Fruit fly (Drosophila melanogaster) whole organism, embryonic: ENCODE data around the gene CG7912.

Experiments
- Atf6 ChIP-seq: fragments of 200-800 bp; sonication (Bioruptor generic); IDR thresholded peaks from 2 replicates; pipeline ENCODE4 v1.3.6; 2022; ENCODE audit warnings: missing biosample characterization, missing genetic modification characterization
- BEAF-32 ChIP-seq: fragments of 200-800 bp; sonication (Bioruptor generic); optimal IDR thresholded peaks from 3 replicates; lab custom pipeline; 2017; ENCODE audit warnings: missing biosample characterization, missing genetic modification characterization, mild to moderate bottlenecking, moderate library complexity, missing genetic modification reagents
- CG10565 ChIP-seq: fragments of 200-800 bp; sonication (Bioruptor generic); optimal IDR thresholded peaks from 3 replicates; lab custom pipeline; 2016; ENCODE audit warnings: missing biosample characterization, mild to moderate bottlenecking, missing genetic modification characterization
- CG11456 ChIP-seq: fragments of 200-800 bp; sonication (Bioruptor generic); IDR thresholded peaks from 3 replicates; pipeline ENCODE4 v1.3.6; 2022; ENCODE audit warnings: missing biosample characterization, missing genetic modification characterization
- CG11560 ChIP-seq: fragments of 200-800 bp; sonication (Bioruptor generic); IDR thresholded peaks from 3 replicates; pipeline ENCODE4 v1.3.6; 2022; ENCODE audit warnings: missing biosample characterization, missing genetic modification characterization
- CG11695 ChIP-seq: fragments of 200-800 bp; sonication (Bioruptor generic); IDR thresholded peaks from 3 replicates; pipeline ENCODE4 v1.3.6; 2022; ENCODE audit warnings: missing biosample characterization, missing genetic modification characterization
- CG12391 ChIP-seq: fragments of 200-800 bp; sonication (Bioruptor generic); optimal IDR thresholded peaks from 3 replicates; lab custom pipeline; 2018; ENCODE audit warnings: missing biosample characterization, mild to moderate bottlenecking, missing genetic modification characterization, moderate library complexity
- CG14860 ChIP-seq: fragments of 200-800 bp; sonication (Bioruptor generic); IDR thresholded peaks from 3 replicates; pipeline ENCODE4 v1.3.6; 2022; ENCODE audit warnings: missing biosample characterization, missing genetic modification characterization; ENCODE audit not compliant: partially characterized antibody
- CG17328 ChIP-seq: fragments of 200-800 bp; sonication (Bioruptor generic); IDR thresholded peaks from 2 replicates; pipeline ENCODE4 v1.3.6; 2022; ENCODE audit warnings: missing biosample characterization, missing genetic modification characterization
- CG18476 ChIP-seq: fragments of 200-800 bp; sonication (Bioruptor generic); optimal IDR thresholded peaks from 2 replicates; lab custom pipeline; 2016; ENCODE audit warnings: missing biosample characterization, mild to moderate bottlenecking, missing genetic modification characterization
- CG3065 ChIP-seq: fragments of 200-800 bp; sonication (Bioruptor generic); optimal IDR thresholded peaks from 2 replicates; lab custom pipeline; 2016; ENCODE audit warnings: missing biosample characterization, missing genetic modification characterization
- CG31224 ChIP-seq: fragments of 200-800 bp; sonication (Bioruptor generic); IDR thresholded peaks from 2 replicates; pipeline ENCODE4 v1.3.6; 2022; ENCODE audit warnings: missing biosample characterization, missing genetic modification characterization
- CG31365 ChIP-seq: fragments of 200-800 bp; sonication (Bioruptor generic); optimal IDR thresholded peaks from 2 replicates; lab custom pipeline; 2018; ENCODE audit warnings: missing biosample characterization, mild to moderate bottlenecking, missing genetic modification characterization
- CG34224 ChIP-seq: fragments of 200-800 bp; sonication (Bioruptor generic); IDR thresholded peaks from 3 replicates; pipeline ENCODE4 v1.3.6; 2022; ENCODE audit warnings: missing biosample characterization, missing genetic modification characterization; ENCODE audit not compliant: partially characterized antibody
- CG3726 ChIP-seq: fragments of 200-800 bp; sonication (Bioruptor generic); IDR thresholded peaks from 3 replicates; pipeline ENCODE4, ENCODE4 v1.3.6; 2022; ENCODE audit warnings: missing biosample characterization, missing genetic modification characterization
- CG3838 ChIP-seq: fragments of 200-800 bp; sonication (Bioruptor generic); optimal IDR thresholded peaks from 3 replicates; lab custom pipeline; 2016; ENCODE audit warnings: missing biosample characterization, missing genetic modification characterization
- CG3847 ChIP-seq: fragments of 200-800 bp; sonication (Bioruptor generic); IDR thresholded peaks from 2 replicates; pipeline ENCODE4 v1.3.6; 2022; ENCODE audit warnings: missing biosample characterization, missing genetic modification characterization
- CG5180 ChIP-seq: fragments of 200-800 bp; sonication (Bioruptor generic); optimal IDR thresholded peaks from 3 replicates; lab custom pipeline; 2017; ENCODE audit warnings: missing biosample characterization, missing genetic modification characterization, mild to moderate bottlenecking, moderate library complexity, missing genetic modification reagents
- CG9727 ChIP-seq: fragments of 200-800 bp; sonication (Bioruptor generic); optimal IDR thresholded peaks from 3 replicates; lab custom pipeline; 2017; ENCODE audit warnings: missing biosample characterization, mild to moderate bottlenecking, missing genetic modification characterization
- CG9797 ChIP-seq: fragments of 200-800 bp; sonication (Bioruptor generic); optimal IDR thresholded peaks from 3 replicates; lab custom pipeline; 2018; ENCODE audit warnings: missing biosample characterization, mild to moderate bottlenecking, missing genetic modification characterization
- CoRest ChIP-seq: fragments of 200-800 bp; sonication (Bioruptor generic); optimal IDR thresholded peaks from 3 replicates; lab custom pipeline; 2018; ENCODE audit warnings: missing biosample characterization, mild to moderate bottlenecking, missing genetic modification characterization, moderate library complexity
- Dfd ChIP-seq, 2 experiments: fragments of >200 bp; optimal IDR thresholded peaks; 2 replicates each; lab custom pipeline; 2017; ENCODE audit warnings: missing biosample characterization in 2 of 2, missing genetic modification characterization in 2 of 2
- ERR ChIP-seq: fragments of 200-800 bp; sonication (Bioruptor generic); optimal IDR thresholded peaks from 2 replicates; lab custom pipeline; 2016; ENCODE audit warnings: missing biosample characterization, missing genetic modification characterization
- Hr3 ChIP-seq: fragments of 200-800 bp; sonication (Bioruptor generic); optimal IDR thresholded peaks from 3 replicates; lab custom pipeline; 2016; ENCODE audit warnings: missing biosample characterization, missing genetic modification characterization
- Lpt ChIP-seq: fragments of >200 bp; optimal IDR thresholded peaks from 2 replicates; lab custom pipeline; 2018; ENCODE audit warnings: missing biosample characterization, missing genetic modification characterization
- Meics ChIP-seq: fragments of 200-800 bp; sonication (Bioruptor generic); optimal IDR thresholded peaks from 2 replicates; lab custom pipeline; 2017; ENCODE audit warnings: missing biosample characterization, mild to moderate bottlenecking, missing genetic modification characterization
- NC2β ChIP-seq: fragments of 200-800 bp; sonication (Bioruptor generic); optimal IDR thresholded peaks from 2 replicates; lab custom pipeline; 2016; ENCODE audit warnings: missing biosample characterization, missing genetic modification characterization
- Opbp ChIP-seq: fragments of 200-800 bp; sonication (Bioruptor generic); IDR thresholded peaks from 3 replicates; pipeline ENCODE4 v1.3.6; 2022; ENCODE audit warnings: missing biosample characterization, missing genetic modification characterization; ENCODE audit not compliant: partially characterized antibody
- Pdp1 ChIP-seq, 2 experiments: fragments of 200-800 bp; sonication (Bioruptor generic); optimal IDR thresholded peaks; 3 replicates each; lab custom pipeline; 2016; ENCODE audit warnings: missing biosample characterization in 2 of 2, missing genetic modification characterization in 2 of 2, mild to moderate bottlenecking in 1 of 2, moderate library complexity in 1 of 2
- Xrp1 ChIP-seq: fragments of 200-800 bp; sonication (Bioruptor generic); IDR thresholded peaks from 2 replicates; pipeline ENCODE4 v1.3.6; 2022; ENCODE audit warnings: missing biosample characterization, missing genetic modification characterization
- al ChIP-seq: fragments of 200-800 bp; sonication (Bioruptor generic); IDR thresholded peaks from 2 replicates; pipeline ENCODE4 v1.3.6; 2022; ENCODE audit warnings: missing biosample characterization, missing genetic modification characterization
- bbx ChIP-seq: fragments of 200-800 bp; sonication (Bioruptor generic); IDR thresholded peaks from 2 replicates; pipeline ENCODE4 v1.3.6; 2022; ENCODE audit warnings: missing biosample characterization, missing genetic modification characterization; ENCODE audit not compliant: partially characterized antibody
- btn ChIP-seq: fragments of 200-800 bp; sonication (Bioruptor generic); optimal IDR thresholded peaks from 2 replicates; lab custom pipeline; 2016; ENCODE audit warnings: missing biosample characterization, missing genetic modification characterization
- da ChIP-seq: fragments of 200-800 bp; sonication (Bioruptor generic); optimal IDR thresholded peaks from 2 replicates; lab custom pipeline; 2016; ENCODE audit warnings: missing biosample characterization, missing genetic modification characterization
- ems ChIP-seq: fragments of 200-800 bp; sonication (Bioruptor generic); optimal IDR thresholded peaks from 3 replicates; lab custom pipeline; 2016; ENCODE audit warnings: missing biosample characterization, missing genetic modification characterization
- en ChIP-seq: fragments of 200-800 bp; sonication (Bioruptor generic); optimal IDR thresholded peaks from 2 replicates; lab custom pipeline; 2016; ENCODE audit warnings: missing biosample characterization, missing genetic modification characterization
- ewg ChIP-seq: fragments of 200-800 bp; sonication (Bioruptor generic); optimal IDR thresholded peaks from 3 replicates; lab custom pipeline; 2017; ENCODE audit warnings: mild to moderate bottlenecking, missing biosample characterization, missing genetic modification reagents, missing genetic modification characterization
- exex ChIP-seq: fragments of 200-800 bp; sonication (Bioruptor generic); optimal IDR thresholded peaks from 4 replicates; lab custom pipeline; 2018; ENCODE audit warnings: missing biosample characterization, mild to moderate bottlenecking, missing genetic modification characterization, moderate library complexity
- fd96Cb ChIP-seq: fragments of 200-800 bp; sonication (Bioruptor generic); optimal IDR thresholded peaks from 2 replicates; lab custom pipeline; 2018; ENCODE audit warnings: missing biosample characterization, mild to moderate bottlenecking, missing genetic modification characterization, moderate library complexity
- gfzf ChIP-seq: fragments of 200-800 bp; sonication (Bioruptor generic); optimal IDR thresholded peaks from 2 replicates; lab custom pipeline; 2016; ENCODE audit warnings: missing biosample characterization, mild to moderate bottlenecking, missing genetic modification characterization, moderate library complexity
- her ChIP-seq: fragments of 200-800 bp; sonication (Bioruptor generic); optimal IDR thresholded peaks from 2 replicates; lab custom pipeline; 2016; ENCODE audit warnings: missing biosample characterization, missing genetic modification characterization
- inv ChIP-seq: fragments of 200-800 bp; sonication (Bioruptor generic); IDR thresholded peaks from 2 replicates; pipeline ENCODE4 v1.3.6; 2022; ENCODE audit warnings: missing biosample characterization, missing genetic modification characterization; ENCODE audit not compliant: partially characterized antibody
- kni ChIP-seq: fragments of 200-800 bp; sonication (Bioruptor generic); optimal IDR thresholded peaks from 3 replicates; lab custom pipeline; 2017; ENCODE audit warnings: mild to moderate bottlenecking, missing biosample characterization, missing genetic modification reagents, missing genetic modification characterization
- nmo ChIP-seq: fragments of 200-800 bp; sonication (Bioruptor generic); optimal IDR thresholded peaks from 2 replicates; lab custom pipeline; 2018; ENCODE audit warnings: missing biosample characterization, mild to moderate bottlenecking, missing genetic modification characterization, moderate library complexity
- pho ChIP-seq: fragments of 200-800 bp; sonication (Bioruptor generic); optimal IDR thresholded peaks from 2 replicates; lab custom pipeline; 2016; ENCODE audit warnings: missing biosample characterization, missing genetic modification characterization
- pum ChIP-seq: fragments of 200-800 bp; sonication (Bioruptor generic); optimal IDR thresholded peaks from 2 replicates; lab custom pipeline; 2016; ENCODE audit warnings: missing biosample characterization, missing genetic modification characterization
- pzg ChIP-seq: fragments of 200-800 bp; sonication (Bioruptor generic); optimal IDR thresholded peaks from 3 replicates; lab custom pipeline; 2018; ENCODE audit warnings: missing biosample characterization, mild to moderate bottlenecking, missing genetic modification characterization, moderate library complexity
- sr ChIP-seq: fragments of 200-800 bp; sonication (Bioruptor generic); IDR thresholded peaks from 3 replicates; pipeline ENCODE4 v1.3.6; 2022; ENCODE audit warnings: missing biosample characterization, missing genetic modification characterization
- yki ChIP-seq: fragments of >200 bp; optimal IDR thresholded peaks from 3 replicates; lab custom pipeline; 2018
- z ChIP-seq: fragments of 200-800 bp; sonication (Bioruptor generic); IDR thresholded peaks from 3 replicates; pipeline ENCODE4 v1.3.6; 2022; ENCODE audit warnings: missing biosample characterization, missing genetic modification characterization

The CG7912 gene

dm6 chr3R:29997607-29998236 lies 11.3 kb downstream of the CG7912 start, which contains the start of the genes CG15525 and CG11504 (continued):
- TF ChIP-seq pzg (GFP tag; lab: Kevin White, UChicago) (peak; percentile 63), Meics (peak; percentile 100), CG12391 (tag; lab: Kevin White, UChicago) (peak; percentile 78), ems (peak; percentile 46), Lpt (GFP tag; lab: Kevin White, UChicago) (no peak), da (GFP tag; lab: Kevin White, UChicago) (no peak), z (GFP tag; lab: Robert Waterston, UW) (no peak), yki (no peak), CG3065 (GFP tag; lab: Kevin White, UChicago) (peak; percentile 2), her (GFP tag; lab: Kevin White, UChicago) (no peak), CG9797 (GFP tag; lab: Kevin White, UChicago) (peak; percentile 69), CG18476 (peak; percentile 47), CG3838 (peak; percentile 40), exex (tag; lab: Kevin White, UChicago) (no peak), CG11560 (tag; lab: Robert Waterston, UW) (peak; percentile 59; the same call in 2 of the 3 replicates), Pdp1 (GFP tag; optimal IDR thresholded peaks at IDR 0.05; lab: Kevin White, UChicago) (peak; percentile 61 to 77), CG11695 (GFP tag; lab: Robert Waterston, UW) (no peak), ewg (GFP tag; lab: Kevin White, UChicago) (peak; percentile 52), bbx (GFP tag; lab: Robert Waterston, UW) (peak; percentile 72), btn (GFP tag; lab: Kevin White, UChicago) (no peak), fd96Cb (peak; percentile 33), Xrp1 (GFP tag; lab: Robert Waterston, UW) (peak; percentile 65), CoRest (tag; lab: Kevin White, UChicago) (peak; percentile 50), pum (GFP tag; lab: Kevin White, UChicago) (peak; percentile 47), CG31224 (GFP tag; lab: Robert Waterston, UW) (no peak), Opbp (peak; percentile 76), al (GFP tag; lab: Robert Waterston, UW) (peak; percentile 50), Dfd (GFP tag; optimal IDR thresholded peaks at IDR 0.05; lab: Kevin White, UChicago) (no peak), NC2β (GFP tag; lab: Kevin White, UChicago) (peak; percentile 3), CG34224 (GFP tag; lab: Robert Waterston, UW) (peak; percentile 93), ERR (GFP tag; lab: Kevin White, UChicago) (peak; percentile 10), CG11456 (GFP tag; lab: Robert Waterston, UW) (peak; percentile 68; the same call in 2 of the 3 replicates), Hr3 (peak; percentile 48), gfzf (GFP tag; lab: Kevin White, UChicago) (peak; percentile 42), inv (GFP tag; lab: Robert Waterston, UW) (peak; percentile 87), CG10565 (GFP tag; lab: Kevin White, UChicago) (no peak), nmo (GFP tag; lab: Kevin White, UChicago) (peak; percentile 62), pho (GFP tag; lab: Kevin White, UChicago) (peak; percentile 49), CG3726 (GFP tag; lab: Robert Waterston, UW) (no peak), CG17328 (GFP tag; lab: Robert Waterston, UW) (peak; percentile 51; the same call in 1 of the 2 replicates), kni (GFP tag; lab: Kevin White, UChicago) (no peak), BEAF-32 (GFP tag; lab: Kevin White, UChicago) (peak; percentile 91), CG5180 (GFP tag; lab: Kevin White, UChicago) (no peak), CG9727 (GFP tag; lab: Kevin White, UChicago) (peak; percentile 25), CG31365 (tag; lab: Kevin White, UChicago) (no peak), Atf6 (GFP tag; lab: Robert Waterston, UW) (peak; percentile 63; the same call in 1 of the 2 replicates), CG3847 (GFP tag; lab: Robert Waterston, UW) (peak; percentile 43), CG14860 (GFP tag; lab: Robert Waterston, UW) (peak; percentile 87), sr (GFP tag; lab: Robert Waterston, UW) (no peak), en (GFP tag; lab: Kevin White, UChicago) (no peak)
